Worm (Caenorhabditis elegans) whole organism, L2 larva: Measurements from ENCODE around the gene sip-1.

Experiments
- ama-1 ChIP-seq: fragments of 150-350 bp; optimal IDR thresholded peaks from 2 replicates; lab custom pipeline; 2018; ENCODE audit warnings: inconsistent platforms
- ceh-82 ChIP-seq: fragments of 150-350 bp; optimal IDR thresholded peaks from 2 replicates; lab custom pipeline; 2014; ENCODE audit warnings: missing biosample characterization, missing genetic modification characterization
- lin-13 ChIP-seq: fragments of 150-350 bp; optimal IDR thresholded peaks from 2 replicates; lab custom pipeline; 2014; ENCODE audit warnings: missing biosample characterization, missing genetic modification reagents, missing genetic modification characterization
- lin-39 ChIP-seq: fragments of 150-350 bp; optimal IDR thresholded peaks from 2 replicates; lab custom pipeline; 2014; ENCODE audit warnings: missing biosample characterization, missing genetic modification reagents, missing genetic modification characterization
- mdl-1 ChIP-seq, 2 experiments: fragments of 150-350 bp in 1 of 2; sonication (generic microtip) in 1 of 2; optimal IDR thresholded peaks; 2 replicates each; lab custom pipeline; 2017; ENCODE audit warnings: missing biosample characterization in 2 of 2, missing genetic modification characterization in 2 of 2
- nhr-10 ChIP-seq: sonication (generic microtip); optimal IDR thresholded peaks from 2 replicates; lab custom pipeline; 2017; ENCODE audit warnings: missing biosample characterization, missing genetic modification characterization
- ztf-4 ChIP-seq: fragments of 150-350 bp; optimal IDR thresholded peaks from 2 replicates; lab custom pipeline; 2014; ENCODE audit warnings: missing biosample characterization, missing genetic modification characterization

DNA sequence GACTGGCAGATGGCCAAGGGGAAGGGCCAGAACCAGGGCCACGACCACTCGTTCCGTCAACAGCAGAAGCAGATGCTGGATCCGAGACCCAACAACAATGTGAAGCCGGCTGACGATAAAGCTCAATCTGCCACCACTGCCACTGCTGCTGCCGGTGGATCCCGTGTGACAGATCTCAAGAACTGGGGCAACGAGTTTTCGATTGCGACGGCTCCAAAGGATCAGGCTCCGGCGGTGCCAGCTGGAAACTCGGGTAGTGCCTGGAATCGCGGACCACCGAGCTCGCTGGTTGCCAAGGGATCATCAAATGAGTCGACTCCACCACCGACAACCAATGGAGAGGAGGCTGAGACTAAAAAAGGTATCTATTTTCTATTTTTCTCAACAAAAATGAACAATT, 42.1 kb downstream of the sip-1 start:
- TF ChIP-seq lin-13 (GFP tag; lab: Kevin White, UChicago) (no peak), ztf-4 (tag; lab: Kevin White, UChicago) (no peak), ama-1 (no peak), lin-39 (tag; lab: Kevin White, UChicago) (no peak), mdl-1 (tag; optimal IDR thresholded peaks at IDR 0.05; lab: Kevin White, UChicago) (no peak), nhr-10 (tag; lab: Kevin White, UChicago) (no peak), ceh-82 (tag; lab: Kevin White, UChicago) (no peak)
